Worm (Caenorhabditis elegans) whole organism, L1 larva: ENCODE results near the gene hcp-3.

Source experiments
- C16A3.4 ChIP-seq: fragments of 150-350 bp; optimal IDR thresholded peaks from 2 replicates; lab custom pipeline; 2014; ENCODE audit warnings: missing biosample characterization, missing genetic modification characterization
- C34B4.2 ChIP-seq: sonication (generic microtip); optimal IDR thresholded peaks from 2 replicates; lab custom pipeline; 2017; ENCODE audit warnings: mild to moderate bottlenecking, missing genetic modification characterization, missing compliant biosample characterization
- F16B12.6 ChIP-seq: fragments of 150-350 bp; optimal IDR thresholded peaks from 2 replicates; lab custom pipeline; 2014; ENCODE audit warnings: missing biosample characterization, missing genetic modification characterization
- Y116A8C.19 ChIP-seq: sonication (generic microtip); optimal IDR thresholded peaks from 2 replicates; lab custom pipeline; 2016; ENCODE audit warnings: missing compliant biosample characterization, missing genetic modification characterization, borderline replicate concordance
- alr-1 ChIP-seq: fragments of 200-800 bp; sonication (Bioruptor generic); optimal IDR thresholded peaks from 2 replicates; lab custom pipeline; 2018; ENCODE audit warnings: borderline replicate concordance, mild to moderate bottlenecking, missing genetic modification characterization, missing compliant biosample characterization
- aly-2 ChIP-seq: fragments of 150-350 bp; optimal IDR thresholded peaks from 2 replicates; lab custom pipeline; 2014; ENCODE audit warnings: missing biosample characterization, missing genetic modification characterization
- ceh-63 ChIP-seq: fragments of 200-800 bp; sonication (Bioruptor generic); optimal IDR thresholded peaks from 2 replicates; lab custom pipeline; 2018; ENCODE audit warnings: mild to moderate bottlenecking, missing genetic modification characterization, missing compliant biosample characterization
- ceh-8 ChIP-seq: fragments of 200-800 bp; sonication (Bioruptor generic); optimal IDR thresholded peaks from 2 replicates; lab custom pipeline; 2018; ENCODE audit warnings: mild to moderate bottlenecking, missing genetic modification characterization, moderate library complexity, missing compliant biosample characterization
- ceh-82 ChIP-seq, 3 experiments: fragments of 150-350 bp in 1 of 3; sonication (generic microtip) in 2 of 3; optimal IDR thresholded peaks; 2 replicates each; lab custom pipeline; 2014 to 2017; ENCODE audit warnings: missing biosample characterization in 3 of 3, missing genetic modification characterization in 3 of 3
- ceh-88 ChIP-seq: fragments of 200-800 bp; sonication (Bioruptor generic); IDR thresholded peaks from 2 replicates; pipeline ENCODE4 v1.3.6; 2022; ENCODE audit warnings: missing genetic modification characterization, missing compliant biosample characterization
- ceh-90 ChIP-seq: sonication (generic microtip); optimal IDR thresholded peaks from 2 replicates; lab custom pipeline; 2016; ENCODE audit warnings: missing genetic modification characterization, missing compliant biosample characterization
- efl-1 ChIP-seq, 4 experiments: fragments of 150-350 bp; optimal IDR thresholded peaks in 3 of 4; peaks in 1 of 4; 1 replicate in 1 of 4; 2 replicates in 3 of 4; lab custom pipeline; 2014; ENCODE audit warnings: missing biosample characterization in 2 of 4, missing genetic modification characterization in 2 of 4, missing genetic modification reagents in 2 of 4
- efl-3 ChIP-seq: fragments of 200-800 bp; sonication (Bioruptor generic); optimal IDR thresholded peaks from 2 replicates; lab custom pipeline; 2018; ENCODE audit warnings: mild to moderate bottlenecking, missing genetic modification characterization, missing compliant biosample characterization
- egl-13 ChIP-seq: sonication (generic microtip); optimal IDR thresholded peaks from 2 replicates; lab custom pipeline; 2016; ENCODE audit warnings: missing genotype, missing genetic modification reagents, missing genetic modification characterization, missing compliant biosample characterization
- egl-27 ChIP-seq, 2 experiments: fragments of 150-350 bp in 1 of 2; sonication (generic microtip); optimal IDR thresholded peaks; 3 replicates each; lab custom pipeline; 2017 to 2018; ENCODE audit warnings: missing biosample characterization in 2 of 2, missing genetic modification characterization in 2 of 2, missing genetic modification reagents in 2 of 2
- elt-2 ChIP-seq: sonication (generic microtip); optimal IDR thresholded peaks from 2 replicates; lab custom pipeline; 2016; ENCODE audit warnings: missing genetic modification characterization, mild to moderate bottlenecking, inconsistent platforms, missing compliant biosample characterization, missing genetic modification reagents
- fkh-10 ChIP-seq: sonication (generic microtip); optimal IDR thresholded peaks from 2 replicates; lab custom pipeline; 2017; ENCODE audit warnings: missing biosample characterization, missing genetic modification reagents, missing genetic modification characterization
- fkh-8 ChIP-seq: sonication (generic microtip); optimal IDR thresholded peaks from 2 replicates; lab custom pipeline; 2016; ENCODE audit warnings: mild to moderate bottlenecking, missing genetic modification characterization, missing compliant biosample characterization
- fos-1 ChIP-seq: fragments of 150-350 bp; optimal IDR thresholded peaks from 2 replicates; lab custom pipeline; 2014; ENCODE audit warnings: missing biosample characterization, missing genetic modification characterization
- grh-1 ChIP-seq: fragments of 200-800 bp; sonication (Bioruptor generic); IDR thresholded peaks from 2 replicates; pipeline ENCODE4 v1.3.6; 2022; ENCODE audit warnings: missing genetic modification reagents, missing genetic modification characterization, missing compliant biosample characterization
- irx-1 ChIP-seq: sonication (generic microtip); optimal IDR thresholded peaks from 2 replicates; lab custom pipeline; 2016; ENCODE audit warnings: missing genetic modification characterization, missing compliant biosample characterization
- isw-1 ChIP-seq: fragments of 200-800 bp; sonication (Bioruptor generic); IDR thresholded peaks from 2 replicates; pipeline ENCODE4 v1.3.6; 2022; ENCODE audit warnings: missing genetic modification characterization, missing compliant biosample characterization
- jun-1 ChIP-seq: fragments of 150-350 bp; optimal IDR thresholded peaks from 2 replicates; lab custom pipeline; 2014; ENCODE audit warnings: missing biosample characterization, missing genetic modification reagents, missing genetic modification characterization
- lin-13 ChIP-seq: fragments of 150-350 bp; optimal IDR thresholded peaks from 2 replicates; lab custom pipeline; 2014; ENCODE audit warnings: missing biosample characterization, missing genetic modification reagents, missing genetic modification characterization
- lin-35 ChIP-seq, 2 experiments: fragments of 150-350 bp; optimal IDR thresholded peaks; 2 replicates each; lab custom pipeline; 2014; ENCODE audit warnings: missing biosample characterization in 2 of 2, missing genetic modification characterization in 2 of 2, missing genetic modification reagents in 2 of 2
- lin-39 ChIP-seq: fragments of 150-350 bp; optimal IDR thresholded peaks from 2 replicates; lab custom pipeline; 2014; ENCODE audit warnings: missing biosample characterization, missing genetic modification reagents, missing genetic modification characterization
- lir-3 ChIP-seq: sonication (generic microtip); optimal IDR thresholded peaks from 2 replicates; lab custom pipeline; 2016; ENCODE audit warnings: mild to moderate bottlenecking, missing genetic modification characterization, moderate library complexity, missing compliant biosample characterization; ENCODE audit not compliant: poor library complexity
- mab-9 ChIP-seq: fragments of 200-800 bp; sonication (Bioruptor generic); IDR thresholded peaks from 2 replicates; pipeline ENCODE4 v1.3.6; 2022; ENCODE audit warnings: missing genetic modification reagents, missing genetic modification characterization, missing compliant biosample characterization
- mef-2 ChIP-seq: fragments of 150-350 bp; optimal IDR thresholded peaks from 2 replicates; lab custom pipeline; 2014; ENCODE audit warnings: missing biosample characterization, missing genetic modification characterization
- nhr-20 ChIP-seq: sonication (generic microtip); optimal IDR thresholded peaks from 2 replicates; lab custom pipeline; 2016; ENCODE audit warnings: mild to moderate bottlenecking, missing genetic modification characterization, missing compliant biosample characterization
- nhr-237 ChIP-seq: fragments of 150-350 bp; optimal IDR thresholded peaks from 2 replicates; lab custom pipeline; 2014; ENCODE audit warnings: missing biosample characterization, missing genetic modification characterization
- nhr-77 ChIP-seq: fragments of 150-350 bp; optimal IDR thresholded peaks from 2 replicates; lab custom pipeline; 2014; ENCODE audit warnings: missing biosample characterization, missing genetic modification characterization
- nhr-85 ChIP-seq: sonication (generic microtip); peaks from one replicate; lab custom pipeline; 2016; ENCODE audit warnings: missing genetic modification characterization, inconsistent platforms, missing compliant biosample characterization
- pag-3 ChIP-seq: sonication (generic microtip); optimal IDR thresholded peaks from 2 replicates; lab custom pipeline; 2017; ENCODE audit warnings: missing genetic modification characterization, mild to moderate bottlenecking, missing compliant biosample characterization, antibody characterized with exemption, borderline replicate concordance; ENCODE audit not compliant: insufficient read depth
- skn-1 ChIP-seq: fragments of 150-350 bp; optimal IDR thresholded peaks from 2 replicates; lab custom pipeline; 2014; ENCODE audit warnings: missing biosample characterization, missing genetic modification characterization
- snpc-4 ChIP-seq: fragments of 150-350 bp; optimal IDR thresholded peaks from 2 replicates; lab custom pipeline; 2014; ENCODE audit warnings: missing biosample characterization, missing genetic modification characterization
- snu-23 ChIP-seq: sonication (generic microtip); optimal IDR thresholded peaks from 2 replicates; lab custom pipeline; 2016; ENCODE audit warnings: missing genetic modification characterization, missing compliant biosample characterization
- sox-4 ChIP-seq: sonication (generic microtip); optimal IDR thresholded peaks from 2 replicates; lab custom pipeline; 2016; ENCODE audit warnings: missing genetic modification characterization, missing compliant biosample characterization
- sptf-1 ChIP-seq: fragments of 150-350 bp; optimal IDR thresholded peaks from 2 replicates; lab custom pipeline; 2014; ENCODE audit warnings: missing biosample characterization, missing genetic modification characterization
- sup-37 ChIP-seq: fragments of 200-800 bp; sonication (Bioruptor generic); optimal IDR thresholded peaks from 2 replicates; lab custom pipeline; 2018; ENCODE audit warnings: mild to moderate bottlenecking, missing genetic modification characterization, missing compliant biosample characterization
- tlp-1 ChIP-seq: fragments of 150-350 bp; optimal IDR thresholded peaks from 2 replicates; lab custom pipeline; 2014; ENCODE audit warnings: missing biosample characterization, missing genetic modification characterization
- unc-130 ChIP-seq: fragments of 150-350 bp; optimal IDR thresholded peaks from 2 replicates; lab custom pipeline; 2017; ENCODE audit warnings: missing biosample characterization, missing genetic modification characterization, inconsistent platforms
- unc-62 ChIP-seq: fragments of 150-350 bp; optimal IDR thresholded peaks from 2 replicates; lab custom pipeline; 2014; ENCODE audit warnings: missing biosample characterization, missing genetic modification reagents, missing genetic modification characterization
- ztf-11 ChIP-seq, 2 experiments: sonication (generic microtip); optimal IDR thresholded peaks; 2 replicates each; lab custom pipeline; 2016 to 2017; ENCODE audit warnings: missing genetic modification characterization in 2 of 2, missing biosample characterization in 1 of 2, missing compliant biosample characterization in 1 of 2
- ztf-4 ChIP-seq: fragments of 150-350 bp; optimal IDR thresholded peaks from 2 replicates; lab custom pipeline; 2014; ENCODE audit warnings: missing biosample characterization, missing genetic modification characterization

hcp-3 gene

DNA sequence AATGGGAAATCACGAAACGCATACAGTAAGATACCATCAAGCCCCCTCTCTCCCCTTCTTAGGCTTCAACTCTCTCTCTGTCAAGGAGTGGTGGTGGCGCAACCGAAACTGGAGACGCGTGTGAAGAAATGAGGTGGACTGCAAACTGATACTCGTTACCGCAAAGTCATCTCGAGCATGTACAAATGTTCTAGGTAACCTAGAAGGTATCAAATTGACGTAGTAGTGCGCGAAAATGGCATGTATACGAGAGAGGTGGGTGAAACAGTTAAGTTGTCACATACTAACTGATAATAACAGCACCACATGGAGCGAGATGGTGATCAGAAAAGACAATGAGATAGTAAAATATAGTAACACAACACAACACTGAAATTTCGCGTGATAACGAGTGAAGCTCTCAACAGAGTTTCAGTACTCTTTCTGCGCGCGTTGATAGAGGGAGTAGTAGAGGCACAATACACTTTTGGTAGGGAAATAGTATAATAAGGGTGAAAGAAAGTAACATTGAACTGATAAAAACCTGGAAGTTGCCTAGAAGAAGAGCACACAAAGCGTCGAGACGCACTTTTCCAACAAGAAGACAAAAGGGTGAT lies 22.0 kb upstream of the hcp-3 start (continued):
- TF ChIP-seq unc-130 (tag; lab: Kevin White, UChicago) (no peak), nhr-77 (tag; lab: Kevin White, UChicago) (no peak), ztf-4 (tag; lab: Kevin White, UChicago) (no peak), sptf-1 (tag; lab: Kevin White, UChicago) (no peak), elt-2 (tag; lab: Kevin White, UChicago) (peak; percentile 82), efl-1 (optimal IDR thresholded peaks at IDR 0.05; lab: Kevin White, UChicago) (no peak), efl-1 (GFP tag; optimal IDR thresholded peaks at IDR 0.05 in 1 of 2; lab: Kevin White, UChicago) (peak in 1 of 2 experiments; percentile 80)

DNA sequence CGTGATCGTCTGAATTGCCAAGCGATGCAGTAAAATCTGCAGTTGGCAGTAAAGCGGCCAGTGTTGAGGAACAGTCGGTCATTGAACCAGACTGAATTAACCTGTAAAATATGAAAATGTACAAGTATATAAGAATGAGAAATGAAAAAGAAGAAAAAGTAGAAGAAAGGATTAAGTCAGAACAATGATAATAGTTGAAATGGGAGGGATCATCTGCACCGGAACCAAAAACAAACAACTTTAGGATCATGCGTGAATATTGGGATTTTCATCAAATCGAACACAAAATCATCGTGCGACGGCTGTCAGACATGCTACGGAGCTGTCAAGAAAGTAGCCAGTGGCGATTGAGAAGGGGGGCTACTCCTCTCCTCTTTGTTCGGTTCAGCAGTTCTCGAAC lies 20.7 kb upstream of the hcp-3 start, which contains the start of gene gei-13:
Gene gei-13 (minus strand): TSS at position 101 of the 400 bp plus-strand sequence.
- TF ChIP-seq skn-1 (tag; lab: Kevin White, UChicago) (no peak), efl-1 (optimal IDR thresholded peaks at IDR 0.05; lab: Kevin White, UChicago) (no peak), efl-1 (GFP tag; optimal IDR thresholded peaks at IDR 0.05 in 1 of 2; lab: Kevin White, UChicago) (peak in 1 of 2 experiments; percentile 78)

DNA sequence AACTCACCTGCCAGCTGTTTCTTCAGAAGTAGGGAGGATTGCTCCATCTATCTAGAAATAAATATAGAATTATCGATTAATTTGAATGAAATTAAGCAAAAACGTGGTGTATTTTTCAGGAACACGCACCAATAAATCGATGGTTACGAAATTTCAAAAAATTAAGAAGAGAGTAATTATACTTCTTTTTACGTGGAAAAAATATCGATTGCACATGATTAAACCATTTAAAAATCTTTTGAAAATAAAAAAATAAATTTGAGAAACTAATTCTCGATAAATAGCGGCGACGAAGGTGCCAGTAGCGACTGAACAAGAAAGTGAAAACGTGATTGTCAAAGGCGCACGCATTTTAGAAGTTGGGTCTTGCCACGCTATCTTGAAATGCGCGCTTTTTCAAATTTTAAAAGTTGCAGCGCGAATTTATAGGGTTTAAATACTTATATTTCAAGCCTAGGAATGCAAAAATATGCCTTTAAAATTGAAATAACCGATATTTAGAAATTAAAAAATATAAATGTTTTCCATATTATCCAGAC lies 14.9 kb upstream of the hcp-3 start, which contains the start of gene ubc-7:
Gene ubc-7 (minus strand): TSS at position 51 of the 539 bp plus-strand sequence.
- TF ChIP-seq sup-37 (GFP tag; lab: Kevin White, UChicago) (no peak), efl-3 (GFP tag; lab: Kevin White, UChicago) (no peak), lir-3 (peak; percentile 69), lin-39 (tag; lab: Kevin White, UChicago) (peak; percentile 76), F16B12.6 (tag; lab: Kevin White, UChicago) (peak; percentile 65), snu-23 (GFP tag; lab: Kevin White, UChicago) (peak; percentile 89), egl-13 (tag; lab: Kevin White, UChicago) (peak; percentile 53), ceh-88 (GFP tag; lab: Robert Waterston, UW) (peak; percentile 57), lin-13 (GFP tag; lab: Kevin White, UChicago) (peak; percentile 73), snpc-4 (tag; lab: Kevin White, UChicago) (peak; percentile 55), tlp-1 (tag; lab: Kevin White, UChicago) (no peak), aly-2 (tag; lab: Kevin White, UChicago) (peak; percentile 15), C34B4.2 (tag; lab: Kevin White, UChicago) (no peak), ztf-4 (tag; lab: Kevin White, UChicago) (peak; percentile 56), ceh-90 (tag; lab: Kevin White, UChicago) (peak; percentile 17), ceh-82 (tag; optimal IDR thresholded peaks at IDR 0.05; lab: Kevin White, UChicago) (peak; percentile 53 to 89 (median 79)), ztf-11 (tag; optimal IDR thresholded peaks at IDR 0.05; lab: Kevin White, UChicago) (no peak), unc-62 (GFP tag; lab: Kevin White, UChicago) (no peak), ceh-63 (GFP tag; lab: Kevin White, UChicago) (no peak), lin-35 (GFP tag; optimal IDR thresholded peaks at IDR 0.05; lab: Kevin White, UChicago) (peak; percentile 99), Y116A8C.19 (tag; lab: Kevin White, UChicago) (no peak), fos-1 (tag; lab: Kevin White, UChicago) (peak; percentile 63), fkh-10 (peak; percentile 25), sox-4 (tag; lab: Kevin White, UChicago) (peak; percentile 51), pag-3 (tag; lab: Kevin White, UChicago) (no peak), egl-27 (tag; optimal IDR thresholded peaks at IDR 0.05; lab: Kevin White, UChicago) (no peak), efl-1 (optimal IDR thresholded peaks at IDR 0.05; lab: Kevin White, UChicago) (peak; percentile 91 to 99), efl-1 (GFP tag; optimal IDR thresholded peaks at IDR 0.05 in 1 of 2; lab: Kevin White, UChicago) (peak; percentile 100), ceh-8 (no peak), nhr-85 (tag; lab: Kevin White, UChicago) (peak; percentile 86), nhr-237 (tag; lab: Kevin White, UChicago) (peak; percentile 55), irx-1 (tag; lab: Kevin White, UChicago) (peak; percentile 67), C16A3.4 (peak; percentile 85), mab-9 (GFP tag; lab: Robert Waterston, UW) (no peak), isw-1 (peak; percentile 82), alr-1 (tag; lab: Kevin White, UChicago) (no peak), fkh-8 (peak; percentile 78), mef-2 (tag; lab: Kevin White, UChicago) (no peak), jun-1 (tag; lab: Kevin White, UChicago) (peak; percentile 72), grh-1 (peak; percentile 76), nhr-20 (tag; lab: Kevin White, UChicago) (peak; percentile 87), sptf-1 (tag; lab: Kevin White, UChicago) (no peak)
